Worm (Caenorhabditis elegans) whole organism, L2 larva: ENCODE data around the gene C26E6.1.

ENCODE experiments used
- blmp-1 ChIP-seq: sonication (generic microtip); optimal IDR thresholded peaks from 2 replicates; lab custom pipeline; 2017; ENCODE audit warnings: missing genetic modification characterization, mild to moderate bottlenecking, missing compliant biosample characterization, antibody characterized with exemption, moderate library complexity; ENCODE audit not compliant: insufficient read depth
- egl-27 ChIP-seq: sonication (generic microtip); optimal IDR thresholded peaks from 3 replicates; lab custom pipeline; 2017; ENCODE audit warnings: missing biosample characterization, missing genetic modification reagents, missing genetic modification characterization
- elt-3 ChIP-seq: sonication (generic microtip); optimal IDR thresholded peaks from 2 replicates; lab custom pipeline; 2017; ENCODE audit warnings: missing biosample characterization, missing genetic modification characterization
- fos-1 ChIP-seq: fragments of 150-350 bp; optimal IDR thresholded peaks from 2 replicates; lab custom pipeline; 2014; ENCODE audit warnings: missing biosample characterization, missing genetic modification characterization
- lin-13 ChIP-seq: fragments of 150-350 bp; optimal IDR thresholded peaks from 2 replicates; lab custom pipeline; 2014; ENCODE audit warnings: missing biosample characterization, missing genetic modification reagents, missing genetic modification characterization
- lin-39 ChIP-seq: fragments of 150-350 bp; optimal IDR thresholded peaks from 2 replicates; lab custom pipeline; 2014; ENCODE audit warnings: missing biosample characterization, missing genetic modification reagents, missing genetic modification characterization
- lsy-2 ChIP-seq, 2 experiments: fragments of 150-350 bp in 1 of 2; sonication (generic microtip) in 1 of 2; optimal IDR thresholded peaks; 2 replicates each; lab custom pipeline; 2014 to 2017; ENCODE audit warnings: missing biosample characterization in 2 of 2, missing genetic modification characterization in 2 of 2
- nhr-21 ChIP-seq: fragments of 150-350 bp; optimal IDR thresholded peaks from 2 replicates; lab custom pipeline; 2014; ENCODE audit warnings: missing biosample characterization, missing genetic modification characterization
- nhr-23 ChIP-seq: fragments of 150-350 bp; optimal IDR thresholded peaks from 2 replicates; lab custom pipeline; 2014; ENCODE audit warnings: missing biosample characterization, missing genetic modification reagents, missing genetic modification characterization
- nhr-77 ChIP-seq: fragments of 150-350 bp; optimal IDR thresholded peaks from 2 replicates; lab custom pipeline; 2014; ENCODE audit warnings: missing biosample characterization, missing genetic modification characterization
- sem-4 ChIP-seq: fragments of 150-350 bp; optimal IDR thresholded peaks from 2 replicates; lab custom pipeline; 2014; ENCODE audit warnings: missing biosample characterization, missing genetic modification reagents, missing genetic modification characterization
- unc-62 ChIP-seq: fragments of 150-350 bp; optimal IDR thresholded peaks from 2 replicates; lab custom pipeline; 2014; ENCODE audit warnings: missing biosample characterization, missing genetic modification reagents, missing genetic modification characterization

ce11 chrIII:5002231-5002630 is 45.6 kb downstream of the C26E6.1 start, which contains the start of gene R144.10:
- TF ChIP-seq unc-62 (no peak), blmp-1 (no peak), lin-13 (no peak), nhr-77 (tag; lab: Kevin White, UChicago) (no peak), lsy-2 (tag; optimal IDR thresholded peaks at IDR 0.05; lab: Kevin White, UChicago) (no peak), lin-39 (tag; lab: Kevin White, UChicago) (no peak), nhr-23 (tag; lab: Kevin White, UChicago) (no peak), fos-1 (tag; lab: Kevin White, UChicago) (no peak), egl-27 (tag; lab: Kevin White, UChicago) (no peak), elt-3 (no peak), sem-4 (tag; lab: Kevin White, UChicago) (no peak), nhr-21 (tag; lab: Kevin White, UChicago) (no peak)
